Worm (Caenorhabditis elegans): ENCODE results near the gene K07H8.5.
A peak's percentile ranks its signal among the peaks of the same experiment; 100 is the strongest.

K07H8.5 gene

DNA sequence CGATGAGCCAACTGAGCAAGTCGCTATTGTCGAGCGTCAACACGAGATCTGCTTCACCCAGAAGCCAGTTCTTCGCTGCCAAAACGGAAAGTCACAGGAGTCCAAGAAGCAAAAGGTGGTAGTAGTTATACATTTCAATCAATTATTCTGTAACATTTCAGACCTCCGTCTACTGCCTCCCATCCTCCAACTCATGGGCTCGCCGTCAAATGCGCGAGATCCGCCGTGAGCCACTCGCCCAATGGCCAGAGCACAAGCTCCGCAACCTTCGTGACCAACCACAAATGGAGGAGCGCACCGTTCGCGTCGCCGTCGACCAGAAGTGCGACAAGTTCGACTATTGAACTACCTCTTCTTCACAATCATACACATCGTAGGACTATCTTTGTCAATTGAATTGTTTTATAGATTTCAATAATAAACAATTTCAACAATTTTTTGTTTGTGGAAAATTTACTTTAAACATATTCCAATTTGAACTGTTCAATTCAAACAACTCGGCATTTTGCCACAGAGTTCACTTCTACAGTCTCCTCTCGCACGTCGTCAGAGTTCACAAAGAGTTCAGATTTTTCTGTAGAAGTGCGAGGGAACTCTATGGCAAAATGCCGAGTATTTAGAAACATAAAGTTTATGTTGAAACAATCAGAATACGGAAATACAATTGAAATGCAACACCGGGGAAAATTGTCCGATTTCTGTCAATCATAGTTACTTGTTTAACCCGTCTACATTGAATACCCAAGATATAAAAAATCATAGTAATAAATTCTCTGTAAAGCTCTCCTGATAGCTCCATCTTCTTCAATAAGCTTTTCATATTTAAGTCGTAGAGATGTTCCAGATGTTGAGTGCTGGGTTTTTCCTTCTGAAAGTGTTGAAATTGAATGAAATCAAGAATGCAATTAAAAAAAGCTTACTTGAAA lies 1.8 kb upstream of the K07H8.5 start (continued):
- TF ChIP-seq tbp1 (GFP tag; optimal IDR thresholded peaks at IDR 0.05) (peak; percentile 32), F57A8.1 (GFP tag; optimal IDR thresholded peaks at IDR 0.05) (no peak), hmg-20 (GFP tag; IDR thresholded peaks at IDR 0.05) (0 out of 2 replicates have a peak, but pooled peaks have one; percentile 15), nhr-90 (tag; optimal IDR thresholded peaks at IDR 0.05) (peak; percentile 78), K12H6.12 (tag; optimal IDR thresholded peaks at IDR 0.05) (no peak), ceh-40 (GFP tag; IDR thresholded peaks at IDR 0.05) (0 out of 2 replicates have a peak, but pooled peaks have one; percentile 65), D2030.7 (GFP tag; IDR thresholded peaks at IDR 0.05) (no peak), mxl-1 (tag; optimal IDR thresholded peaks at IDR 0.05) (no peak), fkh-3 (tag; optimal IDR thresholded peaks at IDR 0.05) (no peak), egl-44 (GFP tag; IDR thresholded peaks at IDR 0.05) (no peak), cebp-2 (GFP tag; IDR thresholded peaks at IDR 0.05) (peak; percentile 80), F22D6.2 (tag; optimal IDR thresholded peaks at IDR 0.05) (no peak), lin-35 (GFP tag; optimal IDR thresholded peaks at IDR 0.05) (no peak), dpff-1 (tag; optimal IDR thresholded peaks at IDR 0.05) (no peak), F49E8.2 (tag; optimal IDR thresholded peaks at IDR 0.05; ENCODE audit: insufficient read depth) (no peak), madf-10 (tag; optimal IDR thresholded peaks at IDR 0.05) (peak; percentile 76), chd-7 (tag; optimal IDR thresholded peaks at IDR 0.05) (peak; percentile 26), nfyb-1 (GFP tag; IDR thresholded peaks at IDR 0.05) (peak; percentile 45), ztf-28 (GFP tag; IDR thresholded peaks at IDR 0.05) (no peak; the same call in 1 of the 2 replicates), ztf-22 (GFP tag; optimal IDR thresholded peaks at IDR 0.05) (peak; percentile 28), attf-3 (GFP tag; conservative IDR thresholded peaks at IDR 0.05) (no peak), ztf-25 (GFP tag; IDR thresholded peaks at IDR 0.05) (no peak), ceh-100 (GFP tag; IDR thresholded peaks at IDR 0.05) (no peak), F33H1.4 (GFP tag; IDR thresholded peaks at IDR 0.05) (peak; percentile 8; the same call in 1 of the 2 replicates), lsy-27 (tag; optimal IDR thresholded peaks at IDR 0.05; ENCODE audit: borderline replicate concordance, insufficient read depth) (no peak), madf-3 (GFP tag; IDR thresholded peaks at IDR 0.05) (peak; percentile 72; the same call in 1 of the 2 replicates), Y67H2A.10 (GFP tag; conservative IDR thresholded peaks at IDR 0.05) (no peak), bed-1 (GFP tag; IDR thresholded peaks at IDR 0.05) (no peak), dpl-1 (GFP tag; optimal IDR thresholded peaks at IDR 0.05) (no peak), snpc-1.1 (tag; optimal IDR thresholded peaks at IDR 0.05; ENCODE audit: insufficient read depth) (no peak), rpc-1 (optimal IDR thresholded peaks at IDR 0.05) (no peak), rpc-1 (tag; optimal IDR thresholded peaks at IDR 0.05) (no peak), C06A6.2 (GFP tag; conservative IDR thresholded peaks at IDR 0.05) (no peak), tlf-1 (GFP tag; optimal IDR thresholded peaks at IDR 0.05) (peak; percentile 36), F37B4.10 (GFP tag; IDR thresholded peaks at IDR 0.05) (no peak), die-1 (tag; optimal IDR thresholded peaks at IDR 0.05) (no peak), F23B12.7 (tag; optimal IDR thresholded peaks at IDR 0.05; ENCODE audit: insufficient read depth) (no peak), ztf-18 (tag; optimal IDR thresholded peaks at IDR 0.05) (no peak), madf-8 (GFP tag; conservative IDR thresholded peaks at IDR 0.05) (no peak), let-607 (tag; optimal IDR thresholded peaks at IDR 0.05) (no peak), unc-62 (GFP tag; optimal IDR thresholded peaks at IDR 0.05) (no peak), pbrm-1 (GFP tag; IDR thresholded peaks at IDR 0.05) (peak; percentile 23; the same call in 1 of the 2 replicates), egl-18 (GFP tag; IDR thresholded peaks at IDR 0.05) (no peak), ZK185.1 (tag; optimal IDR thresholded peaks at IDR 0.05; ENCODE audit: poor library complexity, severe bottlenecking) (peak; percentile 46), lag-1 (GFP tag; IDR thresholded peaks at IDR 0.05) (no peak), K11D2.4 (GFP tag; IDR thresholded peaks at IDR 0.05) (0 out of 2 replicates have a peak, but pooled peaks have one; percentile 8)

All from whole organism, young adult.